Worm (Caenorhabditis elegans) whole organism, mixed stage, embryonic: Measurements from ENCODE around the gene B0001.2.
"Not testable (repeated sequence)": the region's sequence is repeated elsewhere in the genome, so short reads cannot be mapped to it uniquely, and the experiment has no call there.

ENCODE experiments used
- M03D4.4 ChIP-seq: sonication (generic microtip); optimal IDR thresholded peaks from 2 replicates; lab custom pipeline; 2017; ENCODE audit warnings: mild to moderate bottlenecking, missing genetic modification characterization, missing compliant biosample characterization
- blmp-1 ChIP-seq: fragments of 150-350 bp; optimal IDR thresholded peaks from 2 replicates; lab custom pipeline; 2014; ENCODE audit warnings: missing biosample characterization, missing genetic modification characterization
- ceh-39 ChIP-seq: fragments of 150-350 bp; optimal IDR thresholded peaks from 2 replicates; lab custom pipeline; 2014; ENCODE audit warnings: missing biosample characterization, missing genetic modification characterization
- ceh-43 ChIP-seq: fragments of 200-800 bp; sonication (Bioruptor generic); optimal IDR thresholded peaks from 2 replicates; lab custom pipeline; 2018; ENCODE audit warnings: mild to moderate bottlenecking, missing genetic modification characterization, moderate library complexity, missing compliant biosample characterization
- ceh-83 ChIP-seq: fragments of 200-800 bp; sonication (Bioruptor generic); optimal IDR thresholded peaks from 2 replicates; lab custom pipeline; 2018; ENCODE audit warnings: mild to moderate bottlenecking, missing genetic modification characterization, missing compliant biosample characterization
- ces-1 ChIP-seq: fragments of 150-350 bp; optimal IDR thresholded peaks from 2 replicates; lab custom pipeline; 2014; ENCODE audit warnings: missing biosample characterization, missing genetic modification reagents, missing genetic modification characterization
- cnd-1 ChIP-seq: fragments of 200-800 bp; sonication (Bioruptor generic); optimal IDR thresholded peaks from 2 replicates; lab custom pipeline; 2018; ENCODE audit warnings: mild to moderate bottlenecking, missing genetic modification characterization, missing compliant biosample characterization
- elt-1 ChIP-seq: sonication (generic microtip); optimal IDR thresholded peaks from 2 replicates; lab custom pipeline; 2017; ENCODE audit warnings: missing genetic modification characterization, mild to moderate bottlenecking, missing compliant biosample characterization, antibody characterized with exemption, moderate library complexity, borderline replicate concordance; ENCODE audit not compliant: insufficient read depth
- elt-3 ChIP-seq: fragments of 150-350 bp; optimal IDR thresholded peaks from 2 replicates; lab custom pipeline; 2014; ENCODE audit warnings: missing biosample characterization, missing genetic modification characterization
- flh-1 ChIP-seq: fragments of 200-800 bp; sonication (Bioruptor generic); optimal IDR thresholded peaks from 2 replicates; lab custom pipeline; 2018; ENCODE audit warnings: mild to moderate bottlenecking, missing genetic modification characterization, moderate library complexity, missing compliant biosample characterization
- ham-2 ChIP-seq: fragments of 200-800 bp; sonication (Bioruptor generic); optimal IDR thresholded peaks from 2 replicates; lab custom pipeline; 2018; ENCODE audit warnings: mild to moderate bottlenecking, missing genetic modification characterization, missing compliant biosample characterization
- hlh-1 ChIP-seq: fragments of 150-350 bp; optimal IDR thresholded peaks from 2 replicates; lab custom pipeline; 2014; ENCODE audit warnings: missing biosample characterization, missing genetic modification reagents, missing genetic modification characterization
- lin-13 ChIP-seq: fragments of 150-350 bp; optimal IDR thresholded peaks from 2 replicates; lab custom pipeline; 2014; ENCODE audit warnings: missing biosample characterization, missing genetic modification characterization
- lin-32 ChIP-seq: fragments of 200-800 bp; sonication (Bioruptor generic); optimal IDR thresholded peaks from 2 replicates; lab custom pipeline; 2018; ENCODE audit warnings: mild to moderate bottlenecking, missing genetic modification characterization, missing compliant biosample characterization
- lsy-2 ChIP-seq: fragments of 150-350 bp; optimal IDR thresholded peaks from 2 replicates; lab custom pipeline; 2014; ENCODE audit warnings: missing biosample characterization, missing genetic modification characterization
- mep-1 ChIP-seq: fragments of 150-350 bp; optimal IDR thresholded peaks from 2 replicates; lab custom pipeline; 2017; ENCODE audit warnings: missing biosample characterization, missing genetic modification reagents, missing genetic modification characterization, inconsistent platforms
- mls-2 ChIP-seq: sonication (generic microtip); optimal IDR thresholded peaks from 2 replicates; lab custom pipeline; 2016; ENCODE audit warnings: mild to moderate bottlenecking, missing genetic modification characterization, moderate library complexity, missing compliant biosample characterization
- nhr-12 ChIP-seq: fragments of 150-350 bp; optimal IDR thresholded peaks from 2 replicates; lab custom pipeline; 2014; ENCODE audit warnings: missing biosample characterization, missing genetic modification characterization
- nhr-2 ChIP-seq: fragments of 150-350 bp; optimal IDR thresholded peaks from 2 replicates; lab custom pipeline; 2014; ENCODE audit warnings: missing biosample characterization, missing genetic modification characterization
- nhr-237 ChIP-seq: fragments of 150-350 bp; optimal IDR thresholded peaks from 2 replicates; lab custom pipeline; 2014; ENCODE audit warnings: missing biosample characterization, missing genetic modification characterization
- nhr-28 ChIP-seq: fragments of 150-350 bp; optimal IDR thresholded peaks from 2 replicates; lab custom pipeline; 2014; ENCODE audit warnings: missing biosample characterization, missing genetic modification characterization
- nhr-76 ChIP-seq: sonication (generic microtip); optimal IDR thresholded peaks from 2 replicates; lab custom pipeline; 2017; ENCODE audit warnings: missing biosample characterization, missing genetic modification characterization
- pha-4 ChIP-seq: fragments of 150-350 bp; optimal IDR thresholded peaks from 2 replicates; lab custom pipeline; 2018; ENCODE audit warnings: missing biosample characterization, missing genetic modification reagents, missing genetic modification characterization
- sem-2 ChIP-seq: fragments of 200-800 bp; sonication (Bioruptor generic); optimal IDR thresholded peaks from 2 replicates; lab custom pipeline; 2018; ENCODE audit warnings: mild to moderate bottlenecking, missing genetic modification characterization, missing compliant biosample characterization
- snpc-4 ChIP-seq: fragments of 150-350 bp; optimal IDR thresholded peaks from 2 replicates; lab custom pipeline; 2014; ENCODE audit warnings: missing biosample characterization, missing genetic modification characterization
- sptf-1 ChIP-seq: sonication (generic microtip); optimal IDR thresholded peaks from 2 replicates; lab custom pipeline; 2017; ENCODE audit warnings: mild to moderate bottlenecking, missing genetic modification characterization, moderate library complexity, missing compliant biosample characterization
- tbx-8 ChIP-seq: fragments of 200-800 bp; sonication (Bioruptor generic); optimal IDR thresholded peaks from 2 replicates; lab custom pipeline; 2018; ENCODE audit warnings: mild to moderate bottlenecking, missing genetic modification characterization, moderate library complexity, missing compliant biosample characterization
- unc-120 ChIP-seq: sonication (generic microtip); optimal IDR thresholded peaks from 2 replicates; lab custom pipeline; 2017; ENCODE audit warnings: missing genetic modification characterization, missing compliant biosample characterization; ENCODE audit not compliant: poor library complexity, severe bottlenecking
- unc-39 ChIP-seq: fragments of 150-350 bp; optimal IDR thresholded peaks from 2 replicates; lab custom pipeline; 2014; ENCODE audit warnings: missing biosample characterization, missing genetic modification characterization
- unc-62 ChIP-seq: fragments of 150-350 bp; optimal IDR thresholded peaks from 2 replicates; lab custom pipeline; 2014; ENCODE audit warnings: missing biosample characterization, missing genetic modification reagents, missing genetic modification characterization
- ztf-11 ChIP-seq: fragments of 150-350 bp; optimal IDR thresholded peaks from 2 replicates; lab custom pipeline; 2014; ENCODE audit warnings: missing biosample characterization, missing genetic modification characterization

Gene B0001.2

DNA sequence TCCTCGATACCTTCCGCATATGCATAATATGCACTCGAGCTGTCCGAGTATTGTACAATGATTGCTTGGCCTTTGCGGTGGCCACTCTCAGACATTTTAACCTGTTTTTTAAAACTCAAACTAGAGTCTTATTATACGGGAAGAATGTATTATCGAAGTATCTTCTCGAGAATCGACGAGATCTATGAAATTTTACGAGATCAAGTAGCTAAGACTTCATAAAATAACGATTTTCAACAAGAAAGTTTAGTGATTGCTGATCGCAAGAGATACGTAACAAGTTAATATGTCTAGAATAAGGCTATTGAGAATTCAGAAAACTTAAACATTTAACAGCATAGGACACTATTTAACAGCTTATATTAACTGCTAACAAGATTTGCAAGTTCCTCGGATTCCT, 7.5 kb downstream of the B0001.2 start, which contains the start of gene B0001.5:
Gene B0001.5 (minus strand): TSS at position 101 of the 400 bp plus-strand sequence.
- no peak for TF ChIP-seq unc-62 (GFP tag; lab: Kevin White, UChicago)
- TF ChIP-seq ces-1: no peak
- TF ChIP-seq unc-120 (tag; lab: Kevin White, UChicago): no peak
- no peak for TF ChIP-seq nhr-2
- TF ChIP-seq M03D4.4 (tag; lab: Kevin White, UChicago): no peak

DNA sequence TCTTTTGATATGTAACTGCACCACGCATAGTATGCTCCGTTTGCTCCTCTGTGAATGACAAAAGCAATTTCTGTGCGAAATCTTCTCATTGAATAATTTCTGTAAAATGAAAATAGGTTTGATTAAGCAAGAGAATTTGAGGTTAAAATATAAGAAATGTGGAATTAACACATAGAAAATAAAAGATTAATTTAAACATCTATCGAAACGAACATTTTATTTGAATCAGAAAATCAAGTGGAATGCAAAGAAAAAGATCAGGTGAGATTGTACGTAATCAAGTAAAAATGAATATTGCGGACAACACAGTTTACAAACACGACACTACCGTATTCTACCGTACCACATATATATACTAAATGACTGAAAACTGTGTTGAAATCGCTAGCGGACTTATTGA, 9.8 kb downstream of the B0001.2 start, which contains the start of gene B0001.8:
Gene B0001.8 (minus strand): TSS at position 101 of the 400 bp plus-strand sequence.
- no peak for TF ChIP-seq snpc-4 (tag; lab: Kevin White, UChicago)
- TF ChIP-seq unc-62 (GFP tag; lab: Kevin White, UChicago): no peak
- no peak for TF ChIP-seq lin-13
- no peak for TF ChIP-seq ceh-83 (GFP tag; lab: Kevin White, UChicago)
- no peak for TF ChIP-seq flh-1 (GFP tag; lab: Kevin White, UChicago)
- no peak for TF ChIP-seq nhr-2
- no peak for TF ChIP-seq ceh-39 (tag; lab: Kevin White, UChicago)
- no peak for TF ChIP-seq ham-2 (GFP tag; lab: Kevin White, UChicago)
- TF ChIP-seq ces-1: no peak
- TF ChIP-seq nhr-76 (tag; lab: Kevin White, UChicago): no peak
- no peak for TF ChIP-seq nhr-12 (tag; lab: Kevin White, UChicago)
- TF ChIP-seq ztf-11 (tag; lab: Kevin White, UChicago): no peak
- TF ChIP-seq mls-2: no peak
- no peak for TF ChIP-seq lin-32 (GFP tag; lab: Kevin White, UChicago)
- no peak for TF ChIP-seq pha-4 (tag; lab: Kevin White, UChicago)
- TF ChIP-seq lsy-2: no peak
- TF ChIP-seq M03D4.4 (tag; lab: Kevin White, UChicago): no peak
- no peak for TF ChIP-seq mep-1 (tag; lab: Kevin White, UChicago)
- no peak for TF ChIP-seq sptf-1 (tag; lab: Kevin White, UChicago)
- TF ChIP-seq, all 35 proteins: peak for 0

DNA sequence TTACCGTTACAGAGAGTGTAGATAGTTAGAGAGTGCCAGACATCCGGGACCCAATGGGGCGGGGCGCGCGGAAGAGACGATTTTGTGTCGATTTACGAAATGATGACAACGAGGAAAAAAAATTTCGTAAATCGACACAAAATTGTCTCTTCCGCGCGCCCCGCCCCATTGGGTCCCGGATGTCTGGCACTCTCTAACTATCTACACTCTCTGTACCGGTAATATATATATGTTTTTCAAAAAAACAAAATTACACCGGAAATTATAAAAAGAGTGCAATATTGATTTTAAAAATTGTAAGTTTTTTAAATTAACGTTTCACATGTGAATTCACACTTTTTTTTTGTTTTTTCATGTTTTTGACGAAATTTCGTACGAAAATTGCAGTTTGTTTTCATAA, 12.7 kb downstream of the B0001.2 start, which contains the start of gene B0001.4:
Gene B0001.4 (minus strand): TSS at position 101 of the 400 bp plus-strand sequence.
- not testable (repeated sequence) for TF ChIP-seq nhr-12 (tag; lab: Kevin White, UChicago); ceh-83 (GFP tag; lab: Kevin White, UChicago); nhr-237 (tag; lab: Kevin White, UChicago)

DNA sequence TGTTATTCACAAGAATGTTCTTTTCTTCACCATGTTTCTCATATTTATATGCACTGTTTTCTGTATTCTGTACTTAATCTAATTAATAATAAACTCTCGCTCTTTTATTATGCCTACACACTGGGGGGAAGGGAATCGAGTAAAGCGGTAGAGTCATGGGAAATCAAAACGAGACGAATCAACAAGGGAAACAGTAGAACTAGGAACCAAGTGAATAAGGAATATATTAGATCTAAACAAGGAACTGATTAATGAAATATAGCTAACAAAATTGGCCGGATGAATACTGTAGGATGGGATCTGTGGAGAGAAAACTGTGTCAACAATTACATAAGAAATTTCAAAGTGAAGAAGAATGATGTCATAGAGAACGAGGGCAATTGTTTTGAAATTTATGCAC, 15.8 kb downstream of the B0001.2 start:
- TF ChIP-seq ces-1 (peak; percentile 6), ceh-39 (tag; lab: Kevin White, UChicago) (no peak)

DNA sequence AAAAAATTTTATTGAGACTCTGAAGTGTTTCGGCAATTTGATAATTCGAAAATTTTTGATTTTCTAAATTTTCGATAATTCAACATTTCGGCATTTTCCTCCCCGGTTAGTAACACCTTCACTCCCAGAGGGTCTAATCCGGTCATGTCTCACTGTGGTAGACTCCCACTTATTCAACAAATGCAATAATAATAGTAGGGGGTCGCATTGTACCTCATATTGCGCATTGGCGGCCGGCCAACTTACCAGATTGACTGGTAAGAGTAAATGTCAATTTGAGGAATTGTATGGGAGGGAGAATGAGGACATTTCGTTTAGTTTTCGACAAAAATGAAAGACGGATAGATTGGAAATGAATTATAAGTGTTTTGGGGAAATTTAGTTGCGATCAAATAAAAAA, 17.0 kb downstream of the B0001.2 start:
- TF ChIP-seq blmp-1 (tag; lab: Kevin White, UChicago) (no peak), nhr-2 (peak; percentile 91)
- TF ChIP-seq, all 35 proteins: peak for 1

DNA sequence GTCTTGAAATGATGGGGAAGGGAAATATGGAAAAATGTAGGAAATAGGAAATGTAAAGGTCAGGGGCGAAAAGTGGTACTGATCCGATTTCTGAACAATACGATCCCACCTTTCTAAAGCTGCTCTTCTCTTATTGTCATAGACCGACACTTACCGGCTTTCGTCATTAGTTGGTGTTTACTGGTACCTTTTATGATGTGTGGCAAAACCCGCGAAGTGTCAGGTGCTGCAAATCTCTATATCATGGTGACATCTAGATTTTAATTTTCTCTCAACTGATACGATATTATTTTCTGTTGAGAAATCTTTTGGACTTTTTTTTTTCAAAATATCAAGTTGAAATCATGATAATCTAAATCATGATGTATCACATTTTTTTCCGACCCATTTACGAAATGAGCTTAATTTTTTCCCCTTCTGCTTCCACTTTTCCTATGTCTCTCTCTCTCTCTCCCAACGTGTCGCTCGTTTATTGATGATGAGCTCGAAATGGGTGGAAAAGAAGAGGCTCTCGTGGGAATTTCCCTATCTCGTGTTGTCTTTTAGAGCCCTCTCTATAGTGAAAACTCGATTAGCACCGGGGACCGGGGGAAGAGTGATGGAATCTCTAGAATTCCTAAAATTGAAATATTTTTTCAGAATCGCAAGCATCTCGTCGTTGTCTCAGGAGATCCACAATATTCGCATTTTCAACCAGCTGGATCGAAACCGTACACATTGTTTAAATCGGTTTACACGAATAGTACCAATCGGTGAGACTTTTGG, 19.3 kb downstream of the B0001.2 start:
- TF ChIP-seq ces-1 (peak; percentile 68), hlh-1 (tag; lab: Kevin White, UChicago) (no peak)

DNA sequence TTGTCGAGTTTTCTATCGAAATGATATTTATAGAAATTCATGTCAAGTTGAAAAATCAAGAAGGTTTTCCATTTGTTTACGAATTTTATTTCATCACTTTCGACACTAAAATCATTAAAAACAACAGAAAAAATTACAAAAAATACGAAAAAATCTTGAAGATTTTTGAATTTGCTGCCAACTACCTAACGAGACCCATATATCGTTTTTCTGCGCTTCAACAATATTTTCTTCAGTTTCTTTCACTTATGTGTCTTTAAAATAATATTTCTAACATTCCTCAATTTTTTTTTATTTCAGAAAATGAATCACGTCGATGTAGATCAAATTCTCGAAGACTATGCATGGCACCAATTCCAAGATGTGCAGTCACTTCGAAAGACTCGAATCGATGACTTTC, 21.6 kb downstream of the B0001.2 start, which contains the start of gene lin-24:
Gene lin-24 (plus strand): TSS at position 301 of the 400 bp plus-strand sequence.
- TF ChIP-seq elt-3 (no peak), mep-1 (tag; lab: Kevin White, UChicago) (no peak), unc-62 (GFP tag; lab: Kevin White, UChicago) (no peak), nhr-76 (tag; lab: Kevin White, UChicago) (no peak), nhr-12 (tag; lab: Kevin White, UChicago) (no peak), unc-39 (tag; lab: Kevin White, UChicago) (no peak), sem-2 (GFP tag; lab: Kevin White, UChicago) (no peak), ceh-43 (GFP tag; lab: Kevin White, UChicago) (no peak), lsy-2 (no peak), pha-4 (tag; lab: Kevin White, UChicago) (no peak), ztf-11 (tag; lab: Kevin White, UChicago) (no peak), cnd-1 (tag; lab: Kevin White, UChicago) (no peak), unc-120 (tag; lab: Kevin White, UChicago) (no peak), hlh-1 (tag; lab: Kevin White, UChicago) (no peak), flh-1 (GFP tag; lab: Kevin White, UChicago) (no peak), ceh-39 (tag; lab: Kevin White, UChicago) (no peak), elt-1 (tag; lab: Kevin White, UChicago) (no peak), snpc-4 (tag; lab: Kevin White, UChicago) (no peak), tbx-8 (GFP tag; lab: Kevin White, UChicago) (no peak), nhr-28 (tag; lab: Kevin White, UChicago) (no peak)
